Worm (Caenorhabditis elegans) whole organism, L1 larva: ENCODE data around the gene nspb-3.
"Not testable (repeated sequence)": the region's sequence is repeated elsewhere in the genome, so short reads cannot be mapped to it uniquely, and the experiment has no call there.

ENCODE experiments used
- C16A3.4 ChIP-seq: fragments of 150-350 bp; optimal IDR thresholded peaks from 2 replicates; lab custom pipeline; 2014; ENCODE audit warnings: missing biosample characterization, missing genetic modification characterization
- F16B12.6 ChIP-seq: fragments of 150-350 bp; optimal IDR thresholded peaks from 2 replicates; lab custom pipeline; 2014; ENCODE audit warnings: missing biosample characterization, missing genetic modification characterization
- aly-2 ChIP-seq: fragments of 150-350 bp; optimal IDR thresholded peaks from 2 replicates; lab custom pipeline; 2014; ENCODE audit warnings: missing biosample characterization, missing genetic modification characterization
- ceh-63 ChIP-seq: fragments of 200-800 bp; sonication (Bioruptor generic); optimal IDR thresholded peaks from 2 replicates; lab custom pipeline; 2018; ENCODE audit warnings: mild to moderate bottlenecking, missing genetic modification characterization, missing compliant biosample characterization
- ces-1 ChIP-seq: fragments of 150-350 bp; optimal IDR thresholded peaks from 2 replicates; lab custom pipeline; 2014; ENCODE audit warnings: missing biosample characterization, missing genetic modification reagents, missing genetic modification characterization
- efl-1 ChIP-seq, 4 experiments: fragments of 150-350 bp; optimal IDR thresholded peaks in 3 of 4; peaks in 1 of 4; 1 replicate in 1 of 4; 2 replicates in 3 of 4; lab custom pipeline; 2014; ENCODE audit warnings: missing biosample characterization in 2 of 4, missing genetic modification characterization in 2 of 4, missing genetic modification reagents in 2 of 4
- efl-3 ChIP-seq: fragments of 200-800 bp; sonication (Bioruptor generic); optimal IDR thresholded peaks from 2 replicates; lab custom pipeline; 2018; ENCODE audit warnings: mild to moderate bottlenecking, missing genetic modification characterization, missing compliant biosample characterization
- egl-13 ChIP-seq: sonication (generic microtip); optimal IDR thresholded peaks from 2 replicates; lab custom pipeline; 2016; ENCODE audit warnings: missing genotype, missing genetic modification reagents, missing genetic modification characterization, missing compliant biosample characterization
- egl-27 ChIP-seq, 2 experiments: fragments of 150-350 bp in 1 of 2; sonication (generic microtip); optimal IDR thresholded peaks; 3 replicates each; lab custom pipeline; 2017 to 2018; ENCODE audit warnings: missing biosample characterization in 2 of 2, missing genetic modification characterization in 2 of 2, missing genetic modification reagents in 2 of 2
- elt-2 ChIP-seq: sonication (generic microtip); optimal IDR thresholded peaks from 2 replicates; lab custom pipeline; 2016; ENCODE audit warnings: missing genetic modification characterization, mild to moderate bottlenecking, inconsistent platforms, missing compliant biosample characterization, missing genetic modification reagents
- fkh-10 ChIP-seq: sonication (generic microtip); optimal IDR thresholded peaks from 2 replicates; lab custom pipeline; 2017; ENCODE audit warnings: missing biosample characterization, missing genetic modification reagents, missing genetic modification characterization
- fos-1 ChIP-seq: fragments of 150-350 bp; optimal IDR thresholded peaks from 2 replicates; lab custom pipeline; 2014; ENCODE audit warnings: missing biosample characterization, missing genetic modification characterization
- lin-15B ChIP-seq: fragments of 150-350 bp; sonication (generic microtip); optimal IDR thresholded peaks from 3 replicates; lab custom pipeline; 2014; ENCODE audit warnings: missing biosample characterization, missing genetic modification characterization
- lin-39 ChIP-seq: fragments of 150-350 bp; optimal IDR thresholded peaks from 2 replicates; lab custom pipeline; 2014; ENCODE audit warnings: missing biosample characterization, missing genetic modification reagents, missing genetic modification characterization
- lir-3 ChIP-seq: sonication (generic microtip); optimal IDR thresholded peaks from 2 replicates; lab custom pipeline; 2016; ENCODE audit warnings: mild to moderate bottlenecking, missing genetic modification characterization, moderate library complexity, missing compliant biosample characterization; ENCODE audit not compliant: poor library complexity
- mdl-1 ChIP-seq, 2 experiments: fragments of 150-350 bp; optimal IDR thresholded peaks; 2 replicates each; lab custom pipeline; 2014 to 2017; ENCODE audit warnings: missing biosample characterization in 2 of 2, missing genetic modification characterization in 2 of 2, inconsistent platforms in 1 of 2
- nhr-20 ChIP-seq: sonication (generic microtip); optimal IDR thresholded peaks from 2 replicates; lab custom pipeline; 2016; ENCODE audit warnings: mild to moderate bottlenecking, missing genetic modification characterization, missing compliant biosample characterization
- nhr-47 ChIP-seq: sonication (generic microtip); optimal IDR thresholded peaks from 2 replicates; lab custom pipeline; 2016; ENCODE audit warnings: mild to moderate bottlenecking, missing genetic modification characterization, moderate library complexity, missing compliant biosample characterization
- nhr-71 ChIP-seq: sonication (generic microtip); optimal IDR thresholded peaks from 2 replicates; lab custom pipeline; 2016; ENCODE audit warnings: mild to moderate bottlenecking, missing genetic modification characterization, moderate library complexity, missing compliant biosample characterization
- nhr-85 ChIP-seq: sonication (generic microtip); peaks from one replicate; lab custom pipeline; 2016; ENCODE audit warnings: missing genetic modification characterization, inconsistent platforms, missing compliant biosample characterization
- rnt-1 ChIP-seq: sonication (generic microtip); optimal IDR thresholded peaks from 2 replicates; lab custom pipeline; 2016; ENCODE audit warnings: mild to moderate bottlenecking, missing genetic modification characterization, moderate library complexity, missing compliant biosample characterization
- skn-1 ChIP-seq: fragments of 150-350 bp; optimal IDR thresholded peaks from 2 replicates; lab custom pipeline; 2014; ENCODE audit warnings: missing biosample characterization, missing genetic modification characterization
- snu-23 ChIP-seq: sonication (generic microtip); optimal IDR thresholded peaks from 2 replicates; lab custom pipeline; 2016; ENCODE audit warnings: missing genetic modification characterization, missing compliant biosample characterization
- sox-4 ChIP-seq: sonication (generic microtip); optimal IDR thresholded peaks from 2 replicates; lab custom pipeline; 2016; ENCODE audit warnings: missing genetic modification characterization, missing compliant biosample characterization
- sup-37 ChIP-seq: fragments of 200-800 bp; sonication (Bioruptor generic); optimal IDR thresholded peaks from 2 replicates; lab custom pipeline; 2018; ENCODE audit warnings: mild to moderate bottlenecking, missing genetic modification characterization, missing compliant biosample characterization
- unc-30 ChIP-seq: sonication (generic microtip); optimal IDR thresholded peaks from 2 replicates; lab custom pipeline; 2017; ENCODE audit warnings: missing biosample characterization, missing genetic modification characterization
- unc-98 ChIP-seq: fragments of 200-800 bp; sonication (Bioruptor generic); IDR thresholded peaks from 2 replicates; pipeline ENCODE4 v1.3.6; 2022; ENCODE audit warnings: missing genetic modification characterization, missing compliant biosample characterization
- vab-15 ChIP-seq: sonication (generic microtip); optimal IDR thresholded peaks from 2 replicates; lab custom pipeline; 2017; ENCODE audit warnings: missing genotype, mild to moderate bottlenecking, missing genetic modification characterization, missing compliant biosample characterization

The nspb-3 gene

DNA sequence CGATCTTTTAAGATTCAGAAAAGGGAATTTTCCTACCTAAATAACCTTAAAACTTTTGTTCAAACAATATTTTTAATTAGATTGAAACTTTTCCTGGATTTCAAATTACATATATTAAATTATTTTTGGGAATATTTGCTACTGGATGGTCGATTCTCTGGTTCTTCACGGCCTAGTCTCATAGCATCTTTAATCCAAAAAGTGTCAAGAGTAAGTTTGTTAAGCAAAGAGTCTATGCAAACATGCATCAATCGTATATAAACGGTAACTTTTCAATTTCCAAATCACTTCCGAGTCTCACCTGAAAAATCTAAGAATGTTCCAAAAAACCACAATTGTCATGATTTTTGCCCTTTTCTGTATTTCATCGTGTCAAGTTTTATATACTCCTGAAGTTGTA lies 3.1 kb upstream of the nspb-3 start, which contains the start of gene nspb-4:
nspb-4 (plus strand) TSS at position 301 of the 400 bp plus-strand sequence.
- not testable (repeated sequence) for TF ChIP-seq snu-23; lir-3 (tag; lab: Kevin White, UChicago); mdl-1 (tag; optimal IDR thresholded peaks at IDR 0.05; lab: Kevin White, UChicago)

DNA sequence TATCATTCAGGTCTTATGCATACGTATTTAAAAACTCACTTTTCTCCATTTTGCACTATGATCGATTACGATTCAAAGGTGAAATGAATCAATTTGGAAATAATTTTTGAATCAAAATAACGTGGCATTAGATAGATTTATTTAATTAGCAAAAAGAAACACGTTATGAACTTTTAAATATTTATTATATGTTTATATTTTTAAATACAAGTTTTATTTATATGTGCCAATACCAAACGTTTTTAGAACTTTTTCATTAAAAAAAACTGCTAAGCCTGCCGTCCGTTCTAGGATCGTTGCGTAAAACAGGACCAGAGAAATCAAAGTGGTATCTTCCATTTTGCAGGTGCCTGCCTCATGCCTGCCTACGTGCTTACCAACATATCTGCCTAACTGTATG lies 2.5 kb upstream of the nspb-3 start, which contains the start of gene F38A5.6:
F38A5.6 (minus strand) TSS at position 101 of the 400 bp plus-strand sequence.
- TF ChIP-seq efl-1 (optimal IDR thresholded peaks at IDR 0.05; lab: Kevin White, UChicago): no peak
- TF ChIP-seq efl-1 (GFP tag; optimal IDR thresholded peaks at IDR 0.05 in 1 of 2; lab: Kevin White, UChicago): peak in 1 of 2 experiments; percentile 88
- no peak for TF ChIP-seq ceh-63 (GFP tag; lab: Kevin White, UChicago)
- TF ChIP-seq, all 84 proteins: peak for 1

DNA sequence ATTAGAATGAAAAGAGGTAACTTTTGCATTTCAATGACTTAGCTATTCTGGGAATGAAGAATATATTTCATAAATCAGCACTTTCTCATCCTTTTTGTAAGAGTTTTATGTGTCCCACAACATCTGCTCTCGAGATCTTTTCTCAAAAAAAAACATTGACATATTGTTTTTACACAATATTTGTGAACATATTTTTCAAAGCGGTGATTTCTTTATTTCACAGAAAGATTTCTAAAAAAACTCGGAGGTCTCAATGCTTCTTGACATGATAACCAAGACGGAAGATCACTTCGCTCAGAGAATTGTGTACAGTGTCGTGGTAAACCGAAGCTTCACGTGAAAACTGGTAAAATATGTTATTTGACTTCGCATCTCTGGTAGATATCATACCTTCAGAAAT lies 1.1 kb upstream of the nspb-3 start, which contains the start of gene F38A5.22:
F38A5.22 (minus strand) TSS at position 29 of the 400 bp plus-strand sequence.
- TF ChIP-seq C16A3.4 (tag; lab: Kevin White, UChicago): no peak
- no peak for TF ChIP-seq unc-30
- TF ChIP-seq nhr-47 (tag; lab: Kevin White, UChicago): no peak
- TF ChIP-seq efl-3 (GFP tag; lab: Kevin White, UChicago): no peak
- no peak for TF ChIP-seq egl-13 (tag; lab: Kevin White, UChicago)
- TF ChIP-seq ces-1: no peak
- TF ChIP-seq nhr-85: no peak

DNA sequence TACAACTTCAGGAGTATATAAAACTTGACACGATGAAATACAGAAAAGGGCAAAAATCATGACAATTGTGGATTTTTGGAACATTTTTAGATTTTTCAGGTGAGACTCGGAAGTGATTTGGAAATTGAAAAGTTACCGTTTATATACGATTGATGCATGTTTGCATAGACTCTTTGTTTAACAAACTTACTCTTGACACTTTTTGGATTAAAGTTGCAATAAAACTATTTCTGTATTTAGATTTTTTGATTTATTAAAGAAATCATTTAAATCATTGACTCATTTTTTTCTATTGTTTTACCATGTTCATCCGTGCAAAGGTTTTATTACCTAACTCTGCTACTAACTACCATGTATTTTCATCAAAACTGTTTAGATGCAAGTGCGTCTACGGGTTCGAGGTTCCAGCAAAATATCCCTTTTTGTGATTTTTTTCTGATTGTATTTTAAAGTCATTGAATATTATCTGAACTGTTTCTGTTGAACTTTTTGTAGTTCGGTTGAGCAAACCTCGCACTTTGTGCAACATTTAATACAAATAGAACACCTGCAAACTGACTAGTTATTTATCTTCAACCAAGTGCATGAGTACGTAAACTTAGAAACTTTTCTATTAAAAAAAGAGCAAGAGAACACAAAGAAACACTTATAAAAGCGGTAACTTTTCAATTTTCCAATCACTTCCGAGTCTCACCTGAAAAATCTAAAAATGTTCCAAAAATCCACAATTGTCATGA lies 3.6 kb downstream of the nspb-3 start, which contains the start of the genes nspb-1 and nspb-2:
nspb-1 (minus strand) TSS at position 101 of the 737 bp plus-strand sequence.
nspb-2 (plus strand) TSS at position 687 of the 737 bp plus-strand sequence.
- TF ChIP-seq fos-1; nhr-71 (tag; lab: Kevin White, UChicago); lin-39: not testable (repeated sequence)

DNA sequence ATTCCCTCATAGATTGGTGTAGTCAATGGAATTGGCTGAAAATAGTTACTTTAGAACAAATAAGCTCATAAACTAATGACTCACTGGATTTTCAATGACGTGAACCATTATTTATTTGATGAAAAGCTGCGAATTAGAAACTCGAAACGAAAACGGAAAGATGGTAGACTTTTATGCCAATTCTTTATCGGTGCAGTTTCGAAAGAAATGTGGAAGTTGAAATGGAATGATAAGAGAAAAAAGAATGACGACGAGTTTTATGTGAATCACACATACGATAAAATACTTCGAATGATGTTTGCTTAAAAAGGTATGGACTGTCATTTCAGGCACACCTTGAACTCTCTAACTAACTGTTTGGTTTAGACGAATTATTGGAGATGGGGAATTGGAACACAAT lies 4.7 kb downstream of the nspb-3 start, which contains the start of the genes lec-11 and irld-7:
lec-11 (minus strand) TSS at position 126 of the 400 bp plus-strand sequence.
irld-7 (plus strand) TSS at position 332 of the 400 bp plus-strand sequence.
- TF ChIP-seq vab-15 (no peak), sox-4 (tag; lab: Kevin White, UChicago) (no peak), fkh-10 (GFP tag; lab: Kevin White, UChicago) (no peak), rnt-1 (no peak), skn-1 (tag; lab: Kevin White, UChicago) (no peak), fos-1 (no peak), elt-2 (tag; lab: Kevin White, UChicago) (peak; percentile 46), lin-39 (no peak)

DNA sequence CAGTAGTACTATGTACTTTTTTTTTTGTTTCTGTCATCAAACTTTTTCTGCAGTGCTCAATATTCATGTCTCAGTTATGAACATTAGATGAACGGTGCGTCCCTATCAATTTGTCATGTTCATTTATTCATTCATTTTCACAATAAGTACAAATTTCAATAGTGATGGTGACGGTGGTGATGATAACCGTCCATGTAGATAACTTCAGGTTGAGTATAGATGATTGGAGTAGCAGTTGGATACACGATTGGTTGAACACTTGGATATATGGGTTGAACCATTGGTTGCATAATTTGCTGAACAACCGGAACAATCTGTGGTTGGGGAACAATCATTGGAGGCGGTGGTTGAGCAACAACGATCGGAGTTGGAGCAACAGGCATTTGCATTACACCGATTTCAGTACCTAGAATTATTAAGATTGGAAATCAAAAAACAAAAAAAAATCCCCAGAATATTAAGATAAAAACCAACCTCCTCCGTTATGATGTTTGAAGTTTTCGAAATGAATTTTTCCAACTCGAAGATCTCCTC lies 6.6 kb downstream of the nspb-3 start:
- no peak for TF ChIP-seq lin-15B (tag; lab: Kevin White, UChicago)
- TF ChIP-seq nhr-20: no peak
- TF ChIP-seq sup-37 (GFP tag; lab: Kevin White, UChicago): no peak
- TF ChIP-seq F16B12.6 (tag; lab: Kevin White, UChicago): no peak
- no peak for TF ChIP-seq sox-4 (tag; lab: Kevin White, UChicago)
- no peak for TF ChIP-seq nhr-71 (tag; lab: Kevin White, UChicago)
- TF ChIP-seq lir-3 (tag; lab: Kevin White, UChicago): no peak
- no peak for TF ChIP-seq aly-2
- TF ChIP-seq egl-13 (tag; lab: Kevin White, UChicago): no peak
- TF ChIP-seq unc-98 (GFP tag; lab: Robert Waterston, UW): no peak
- no peak for TF ChIP-seq egl-27 (tag; optimal IDR thresholded peaks at IDR 0.05; lab: Kevin White, UChicago)
